Fruit fly (Drosophila melanogaster) whole organism, adult: ENCODE results near the gene CG18234.
A peak's percentile ranks its signal among the peaks of the same experiment; 100 is the strongest.

ENCODE experiments used
- CG11617 ChIP-seq: fragments of 200-800 bp; sonication (Bioruptor generic); optimal IDR thresholded peaks from 2 replicates; lab custom pipeline; 2017; ENCODE audit warnings: mild to moderate bottlenecking, missing biosample characterization, missing genetic modification reagents, missing genetic modification characterization
- CG12768 ChIP-seq: fragments of 200-800 bp; sonication (Bioruptor generic); optimal IDR thresholded peaks from 2 replicates; lab custom pipeline; 2017; ENCODE audit warnings: missing biosample characterization, missing genetic modification characterization, mild to moderate bottlenecking, moderate library complexity, missing genetic modification reagents
- CG14711 ChIP-seq: fragments of 200-800 bp; sonication (Bioruptor generic); optimal IDR thresholded peaks from 2 replicates; lab custom pipeline; 2018; ENCODE audit warnings: missing biosample characterization, mild to moderate bottlenecking, missing genetic modification characterization, moderate library complexity
- CG1620 ChIP-seq: fragments of 200-800 bp; sonication (Bioruptor generic); optimal IDR thresholded peaks from 2 replicates; lab custom pipeline; 2016; ENCODE audit warnings: missing biosample characterization, missing genetic modification characterization
- CG33017 ChIP-seq: fragments of 200-800 bp; sonication (Bioruptor generic); optimal IDR thresholded peaks from 2 replicates; lab custom pipeline; 2018; ENCODE audit warnings: missing biosample characterization, mild to moderate bottlenecking, missing genetic modification characterization, moderate library complexity
- CG5204 ChIP-seq: fragments of 200-800 bp; sonication (Bioruptor generic); optimal IDR thresholded peaks from 2 replicates; lab custom pipeline; 2016; ENCODE audit warnings: missing biosample characterization, missing genetic modification characterization
- CG7045 ChIP-seq: fragments of 200-800 bp; sonication (Bioruptor generic); optimal IDR thresholded peaks from 2 replicates; lab custom pipeline; 2017; ENCODE audit warnings: missing biosample characterization, mild to moderate bottlenecking, missing genetic modification characterization
- CG7101 ChIP-seq: fragments of 200-800 bp; sonication (Bioruptor generic); optimal IDR thresholded peaks from 2 replicates; lab custom pipeline; 2018; ENCODE audit warnings: missing biosample characterization, mild to moderate bottlenecking, missing genetic modification characterization, moderate library complexity
- Clk ChIP-seq: fragments of 200-800 bp; sonication (Bioruptor generic); optimal IDR thresholded peaks from 2 replicates; lab custom pipeline; 2017; ENCODE audit warnings: missing biosample characterization, missing genetic modification characterization
- Crg-1 ChIP-seq: fragments of 200-800 bp; sonication (Bioruptor generic); optimal IDR thresholded peaks from 2 replicates; lab custom pipeline; 2016; ENCODE audit warnings: missing biosample characterization, missing genetic modification characterization
- Hr96 ChIP-seq: fragments of 200-800 bp; sonication (Bioruptor generic); optimal IDR thresholded peaks from 2 replicates; lab custom pipeline; 2016; ENCODE audit warnings: missing biosample characterization, missing genetic modification characterization
- Mnt ChIP-seq: fragments of 200-800 bp; sonication (Bioruptor generic); optimal IDR thresholded peaks from 2 replicates; lab custom pipeline; 2016; ENCODE audit warnings: missing biosample characterization, mild to moderate bottlenecking, missing genetic modification characterization
- bab1 ChIP-seq: fragments of 200-800 bp; sonication (Bioruptor generic); optimal IDR thresholded peaks from 3 replicates; lab custom pipeline; 2019; ENCODE audit warnings: missing biosample characterization, mild to moderate bottlenecking, missing genetic modification characterization, moderate library complexity
- cic ChIP-seq: fragments of 200-800 bp; sonication (Bioruptor generic); optimal IDR thresholded peaks from 2 replicates; lab custom pipeline; 2017; ENCODE audit warnings: missing biosample characterization, mild to moderate bottlenecking, missing genetic modification characterization, moderate library complexity
- cnc ChIP-seq, 2 experiments: fragments of >200 bp; optimal IDR thresholded peaks; 2 replicates each; lab custom pipeline; 2017
- kay ChIP-seq: fragments of 200-800 bp; sonication (Bioruptor generic); peaks from one replicate; lab custom pipeline; 2016; ENCODE audit warnings: missing biosample characterization, missing genetic modification characterization, borderline replicate concordance
- ovo ChIP-seq: fragments of 200-800 bp; sonication (Bioruptor generic); optimal IDR thresholded peaks from 2 replicates; lab custom pipeline; 2016; ENCODE audit warnings: missing biosample characterization, missing genetic modification characterization
- pad ChIP-seq: fragments of 200-800 bp; sonication (Bioruptor generic); optimal IDR thresholded peaks from 3 replicates; lab custom pipeline; 2017; ENCODE audit warnings: missing biosample characterization, missing genetic modification characterization, mild to moderate bottlenecking, moderate library complexity, missing genetic modification reagents
- tj ChIP-seq: fragments of 200-800 bp; sonication (Bioruptor generic); optimal IDR thresholded peaks from 3 replicates; lab custom pipeline; 2017; ENCODE audit warnings: missing biosample characterization, mild to moderate bottlenecking, missing genetic modification characterization, moderate library complexity
- toe ChIP-seq: fragments of 200-800 bp; sonication (Bioruptor generic); optimal IDR thresholded peaks from 2 replicates; lab custom pipeline; 2016; ENCODE audit warnings: missing biosample characterization, missing genetic modification characterization

Gene CG18234

DNA sequence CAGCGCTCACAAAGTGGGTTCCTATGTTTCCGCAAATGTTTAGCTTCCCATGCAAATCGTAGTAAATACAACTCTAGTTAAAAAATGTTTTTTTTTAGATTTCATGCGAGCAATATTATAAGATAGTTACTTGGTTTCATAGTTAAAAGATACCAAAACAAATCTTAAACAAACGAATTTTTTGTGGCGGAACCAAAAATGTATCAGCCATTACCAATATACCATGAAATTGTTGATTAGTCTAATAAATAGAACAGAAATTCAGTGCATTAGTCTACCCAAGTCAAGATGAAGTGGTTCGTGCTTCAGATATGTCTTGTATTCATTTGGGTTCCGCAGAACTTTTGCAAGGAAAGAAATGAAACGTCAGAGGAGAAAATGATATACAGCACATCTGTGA is 8.4 kb downstream of the CG18234 start, which contains the start of gene CG32199:
Gene CG32199 (plus strand): TSS at position 301 of the 400 bp plus-strand sequence.
- TF ChIP-seq Crg-1 (GFP tag; lab: Kevin White, UChicago) (no peak), bab1 (GFP tag; lab: Kevin White, UChicago) (no peak), kay (GFP tag; lab: Kevin White, UChicago) (no peak), CG33017 (no peak), CG11617 (GFP tag; lab: Kevin White, UChicago) (no peak), ovo (GFP tag; lab: Kevin White, UChicago) (no peak), CG12768 (GFP tag; lab: Kevin White, UChicago) (no peak), Mnt (no peak), CG7045 (GFP tag; lab: Kevin White, UChicago) (no peak), tj (GFP tag; lab: Kevin White, UChicago) (no peak), Clk (GFP tag; lab: Kevin White, UChicago) (no peak), CG7101 (tag; lab: Kevin White, UChicago) (no peak), cnc (optimal IDR thresholded peaks at IDR 0.05; lab: Kevin White, UChicago) (no peak)

DNA sequence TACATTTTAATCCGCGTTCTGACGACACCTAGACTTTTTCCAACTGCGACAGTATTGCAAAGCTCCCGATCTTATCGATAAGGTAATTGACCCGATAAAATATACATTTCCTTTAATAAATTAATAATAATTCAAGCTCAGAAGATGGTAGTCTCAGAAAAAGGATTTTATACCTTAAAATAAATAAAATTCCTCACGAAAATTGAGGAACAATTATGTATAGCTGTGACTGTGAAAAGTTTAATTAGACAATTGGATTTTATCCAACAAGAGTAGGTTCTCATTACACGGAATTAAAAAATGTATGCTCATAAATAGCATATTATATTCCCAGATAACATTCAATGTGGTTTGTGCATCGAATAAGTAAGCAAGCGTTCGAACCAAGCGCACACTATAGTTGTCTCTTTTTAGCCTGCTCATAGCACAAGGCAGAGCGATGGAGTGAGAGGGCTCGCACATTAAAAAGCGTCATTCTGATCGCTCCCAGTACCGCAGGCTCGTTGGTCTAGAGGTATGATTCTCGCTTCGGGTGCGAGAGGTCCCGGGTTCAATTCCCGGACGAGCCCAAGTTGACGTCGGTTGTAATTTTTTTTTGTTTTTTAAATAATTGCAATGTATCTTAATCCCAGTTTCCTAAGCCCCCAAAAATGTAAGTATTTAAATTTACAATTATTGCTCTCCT is 14.8 kb downstream of the CG18234 start, which contains the start of the genes CG13380 and CG4174:
Gene CG13380 (minus strand): TSS at position 51 of the 685 bp plus-strand sequence.
Gene CG4174 (minus strand): TSS at position 51 of the 685 bp plus-strand sequence.
- TF ChIP-seq CG7045 (GFP tag; lab: Kevin White, UChicago) (no peak), pad (peak; percentile 11), CG1620 (GFP tag; lab: Kevin White, UChicago) (no peak), bab1 (GFP tag; lab: Kevin White, UChicago) (peak; percentile 47)

DNA sequence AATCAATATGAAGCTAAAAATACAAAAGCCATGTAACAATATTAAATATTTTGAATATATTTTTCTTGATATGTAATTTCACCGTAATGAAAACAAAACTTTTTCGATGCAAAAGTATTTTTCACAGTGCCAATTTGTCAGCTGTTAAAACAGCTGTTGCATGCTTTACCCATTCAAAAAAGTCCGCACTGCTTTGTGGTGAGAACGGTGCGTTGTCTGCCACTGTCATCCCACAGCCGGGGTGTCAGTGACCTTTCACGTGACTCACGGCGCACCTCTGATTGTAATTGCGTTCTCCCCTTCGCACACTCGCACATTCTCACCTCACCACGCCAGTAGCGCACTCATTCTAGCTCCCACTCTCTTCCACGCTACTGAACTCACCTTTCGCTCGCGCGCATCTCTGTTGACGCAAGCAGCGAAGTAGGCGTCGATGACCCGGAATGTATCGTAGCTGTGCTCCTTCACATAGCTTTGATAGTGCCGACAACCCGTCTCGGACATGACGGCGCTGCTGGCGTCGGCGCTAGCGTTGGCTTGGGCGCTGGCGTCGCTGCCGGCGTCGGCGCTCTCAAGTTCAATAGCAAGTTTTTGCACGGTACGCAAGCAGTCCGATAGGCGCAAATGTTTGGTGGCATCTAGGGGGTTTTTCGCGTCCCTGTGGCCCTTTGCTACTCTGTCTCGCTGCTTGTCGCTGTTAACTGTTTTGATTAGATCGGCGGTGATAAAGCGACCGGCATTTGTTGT is 17.9 kb downstream of the CG18234 start:
- no peak for TF ChIP-seq Mnt
- TF ChIP-seq CG5204 (GFP tag; lab: Kevin White, UChicago): no peak
- no peak for TF ChIP-seq kay (GFP tag; lab: Kevin White, UChicago)
- TF ChIP-seq Clk (GFP tag; lab: Kevin White, UChicago): no peak
- TF ChIP-seq pad: peak; percentile 79
- peak; percentile 30 for TF ChIP-seq Hr96 (GFP tag; lab: Kevin White, UChicago)
- TF ChIP-seq ovo (GFP tag; lab: Kevin White, UChicago): no peak
- TF ChIP-seq bab1 (GFP tag; lab: Kevin White, UChicago): peak; percentile 48
- TF ChIP-seq tj (GFP tag; lab: Kevin White, UChicago): no peak
- TF ChIP-seq toe (GFP tag; lab: Kevin White, UChicago): no peak
- no peak for TF ChIP-seq CG1620 (GFP tag; lab: Kevin White, UChicago)
- no peak for TF ChIP-seq CG7045 (GFP tag; lab: Kevin White, UChicago)
- TF ChIP-seq CG14711 (tag; lab: Kevin White, UChicago): no peak
- peak; percentile 26 for TF ChIP-seq CG7101 (tag; lab: Kevin White, UChicago)
- TF ChIP-seq CG11617 (GFP tag; lab: Kevin White, UChicago): no peak
- TF ChIP-seq cnc (optimal IDR thresholded peaks at IDR 0.05; lab: Kevin White, UChicago): no peak
- no peak for TF ChIP-seq Crg-1 (GFP tag; lab: Kevin White, UChicago)
- no peak for TF ChIP-seq CG33017
- TF ChIP-seq cic (GFP tag; lab: Kevin White, UChicago): no peak

DNA sequence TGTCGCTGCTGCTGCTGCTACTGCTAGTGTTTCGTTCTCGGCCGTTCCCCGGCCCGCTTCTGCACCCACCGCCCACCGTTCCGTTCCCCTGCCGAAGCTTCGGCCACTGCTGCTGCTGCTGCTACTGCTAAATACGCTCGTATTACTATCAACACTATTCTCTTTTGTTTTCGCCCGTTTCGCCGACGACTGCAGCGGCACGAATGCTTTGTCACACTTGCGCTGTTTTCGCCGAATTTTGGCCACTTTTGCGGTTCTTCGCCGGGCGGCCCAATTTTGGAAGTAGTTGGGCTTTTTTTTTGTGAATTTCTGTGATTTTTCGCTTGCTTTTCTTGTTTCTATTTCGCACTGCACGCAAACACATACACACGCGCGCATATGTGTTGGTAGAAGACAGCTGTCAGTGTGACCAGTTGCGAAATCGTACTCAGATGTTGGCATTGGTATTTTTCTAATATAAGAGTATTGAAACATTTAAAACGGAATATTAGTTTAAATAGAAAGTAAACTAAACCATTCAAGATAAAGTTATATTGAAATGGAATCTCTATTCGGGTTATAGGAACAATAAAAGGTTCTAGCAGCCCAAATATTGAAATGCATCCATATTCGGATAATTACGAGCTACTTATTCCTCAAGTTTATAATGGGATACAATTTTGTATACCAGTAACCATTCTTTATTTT is 18.7 kb downstream of the CG18234 start, which contains the start of gene not:
Gene not (minus strand): TSS at position 395 of the 687 bp plus-strand sequence.
- TF ChIP-seq cic (GFP tag; lab: Kevin White, UChicago) (peak; percentile 71), toe (GFP tag; lab: Kevin White, UChicago) (no peak), Hr96 (GFP tag; lab: Kevin White, UChicago) (no peak), bab1 (GFP tag; lab: Kevin White, UChicago) (peak; percentile 17), tj (GFP tag; lab: Kevin White, UChicago) (peak; percentile 75), CG12768 (GFP tag; lab: Kevin White, UChicago) (peak; percentile 33)

DNA sequence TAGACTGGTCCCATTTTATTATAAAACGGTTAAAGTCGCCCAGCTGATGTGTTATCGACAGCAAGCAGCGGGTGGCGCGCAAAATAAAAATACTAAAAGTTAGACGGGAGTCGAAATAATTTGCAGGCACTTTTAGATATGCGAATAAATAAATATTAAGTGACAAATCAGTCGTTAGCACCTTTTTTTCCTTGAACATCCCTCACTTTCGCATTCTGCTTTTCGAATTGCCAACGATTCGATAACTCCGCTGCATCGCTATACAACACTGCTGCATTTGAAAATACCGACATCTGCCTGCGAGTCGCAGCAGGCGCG is 19.2 kb downstream of the CG18234 start, which contains the start of gene bora:
Gene bora (plus strand): TSS at position 271 of the 318 bp plus-strand sequence.
- no peak for TF ChIP-seq Mnt
- TF ChIP-seq CG12768 (GFP tag; lab: Kevin White, UChicago): peak; percentile 14

DNA sequence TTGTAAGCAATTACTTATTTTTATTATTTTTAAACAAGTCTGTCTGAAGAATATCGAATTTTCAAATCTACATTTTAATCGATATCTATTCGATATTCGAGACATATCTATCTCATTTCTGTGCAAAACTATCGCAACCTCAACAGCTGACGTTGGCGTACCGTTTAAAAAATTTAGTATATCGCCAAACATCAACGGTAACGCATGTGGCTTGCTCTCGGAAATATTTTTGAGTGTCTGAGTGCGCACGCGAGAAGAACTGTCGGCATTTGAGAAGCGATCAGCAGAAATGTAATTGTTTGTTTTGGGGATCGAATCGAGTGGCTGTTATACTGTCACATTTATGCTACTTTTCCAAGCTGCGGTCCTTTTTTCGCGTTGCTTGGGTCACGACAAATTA is 22.6 kb downstream of the CG18234 start, which contains the start of gene MYPT-75D:
Gene MYPT-75D (plus strand): TSS at position 174 of the 400 bp plus-strand sequence.
- TF ChIP-seq CG33017 (no peak), pad (peak; percentile 40), CG7101 (tag; lab: Kevin White, UChicago) (peak; percentile 29), CG5204 (GFP tag; lab: Kevin White, UChicago) (no peak), Crg-1 (GFP tag; lab: Kevin White, UChicago) (peak; percentile 26), tj (GFP tag; lab: Kevin White, UChicago) (peak; percentile 67), Hr96 (GFP tag; lab: Kevin White, UChicago) (peak; percentile 7), kay (GFP tag; lab: Kevin White, UChicago) (peak; percentile 61), ovo (GFP tag; lab: Kevin White, UChicago) (peak; percentile 75), CG11617 (GFP tag; lab: Kevin White, UChicago) (peak; percentile 9), CG1620 (GFP tag; lab: Kevin White, UChicago) (peak; percentile 35), cnc (optimal IDR thresholded peaks at IDR 0.05; lab: Kevin White, UChicago) (no peak), bab1 (GFP tag; lab: Kevin White, UChicago) (peak; percentile 83), Clk (GFP tag; lab: Kevin White, UChicago) (no peak), CG14711 (tag; lab: Kevin White, UChicago) (no peak), CG7045 (GFP tag; lab: Kevin White, UChicago) (no peak), cic (GFP tag; lab: Kevin White, UChicago) (peak; percentile 27), toe (GFP tag; lab: Kevin White, UChicago) (no peak), Mnt (peak; percentile 71), CG12768 (GFP tag; lab: Kevin White, UChicago) (no peak)
